Fruit fly (Drosophila melanogaster) whole organism, embryonic: ENCODE measurements around the gene tbrd-1.

Experiments
- Ada2b ChIP-seq: fragments of 200-800 bp; sonication (Bioruptor generic); IDR thresholded peaks from 2 replicates; pipeline ENCODE4 v1.3.6; 2022; ENCODE audit warnings: missing biosample characterization, missing genetic modification characterization
- Awh ChIP-seq: fragments of 200-800 bp; sonication (Bioruptor generic); IDR thresholded peaks from 2 replicates; pipeline ENCODE4, ENCODE4 v1.3.6; 2022; ENCODE audit warnings: missing biosample characterization, missing genetic modification characterization
- BtbVII ChIP-seq: fragments of 200-800 bp; sonication (Bioruptor generic); optimal IDR thresholded peaks from 3 replicates; lab custom pipeline; 2017; ENCODE audit warnings: missing biosample characterization, mild to moderate bottlenecking, missing genetic modification characterization
- Bteb2 ChIP-seq: fragments of 200-800 bp; sonication (Bioruptor generic); optimal IDR thresholded peaks from 2 replicates; lab custom pipeline; 2016; ENCODE audit warnings: missing biosample characterization, missing genetic modification characterization
- CG10959 ChIP-seq: fragments of 200-800 bp; sonication (Bioruptor generic); IDR thresholded peaks from 2 replicates; pipeline ENCODE4 v1.3.6; 2022; ENCODE audit warnings: missing biosample characterization, missing genetic modification characterization
- CG11560 ChIP-seq: fragments of 200-800 bp; sonication (Bioruptor generic); IDR thresholded peaks from 3 replicates; pipeline ENCODE4 v1.3.6; 2022; ENCODE audit warnings: missing biosample characterization, missing genetic modification characterization
- CG13424 ChIP-seq: fragments of 200-800 bp; sonication (Bioruptor generic); optimal IDR thresholded peaks from 2 replicates; lab custom pipeline; 2019; ENCODE audit warnings: missing biosample characterization, mild to moderate bottlenecking, missing genetic modification characterization, moderate library complexity
- CG15601 ChIP-seq: fragments of 200-800 bp; sonication (Bioruptor generic); optimal IDR thresholded peaks from 3 replicates; lab custom pipeline; 2019; ENCODE audit warnings: missing biosample characterization, mild to moderate bottlenecking, missing genetic modification characterization, moderate library complexity
- CG2199 ChIP-seq: fragments of 200-800 bp; sonication (Bioruptor generic); IDR thresholded peaks from 3 replicates; pipeline ENCODE4 v1.3.6; 2022; ENCODE audit warnings: missing biosample characterization, missing genetic modification characterization
- CG2712 ChIP-seq: fragments of 200-800 bp; optimal IDR thresholded peaks from 3 replicates; lab custom pipeline; 2019; ENCODE audit warnings: missing biosample characterization, mild to moderate bottlenecking, missing genetic modification characterization, moderate library complexity
- CG31441 ChIP-seq: fragments of 200-800 bp; sonication (Bioruptor generic); IDR thresholded peaks from 2 replicates; pipeline ENCODE4 v1.3.6; 2022; ENCODE audit warnings: missing biosample characterization, missing genetic modification characterization
- CG33557 ChIP-seq: fragments of 200-800 bp; sonication (Bioruptor generic); optimal IDR thresholded peaks from 2 replicates; lab custom pipeline; 2019; ENCODE audit warnings: missing biosample characterization, mild to moderate bottlenecking, missing genetic modification characterization, moderate library complexity
- CG4282 ChIP-seq: fragments of 200-800 bp; sonication (Bioruptor generic); optimal IDR thresholded peaks from 2 replicates; lab custom pipeline; 2016; ENCODE audit warnings: missing biosample characterization, missing genetic modification characterization
- CG4328 ChIP-seq: fragments of 200-800 bp; sonication (Bioruptor generic); optimal IDR thresholded peaks from 3 replicates; lab custom pipeline; 2017; ENCODE audit warnings: missing biosample characterization, missing genetic modification reagents, missing genetic modification characterization
- CG6175 ChIP-seq: fragments of 200-800 bp; sonication (Bioruptor generic); IDR thresholded peaks from 3 replicates; pipeline ENCODE4 v1.3.6; 2022; ENCODE audit warnings: missing biosample characterization, missing genetic modification characterization
- CG7271 ChIP-seq: fragments of 200-800 bp; sonication (Bioruptor generic); optimal IDR thresholded peaks from 2 replicates; lab custom pipeline; 2018; ENCODE audit warnings: missing biosample characterization, mild to moderate bottlenecking, missing genetic modification characterization, moderate library complexity
- CG7372 ChIP-seq: fragments of 200-800 bp; sonication (Bioruptor generic); IDR thresholded peaks from 2 replicates; pipeline ENCODE4 v1.3.6; 2022; ENCODE audit warnings: missing biosample characterization, missing genetic modification characterization
- CG7745 ChIP-seq: fragments of 200-800 bp; sonication (Bioruptor generic); optimal IDR thresholded peaks from 2 replicates; lab custom pipeline; 2018; ENCODE audit warnings: missing biosample characterization, mild to moderate bottlenecking, missing genetic modification characterization, moderate library complexity
- CG7963 ChIP-seq: fragments of 200-800 bp; sonication (Bioruptor generic); IDR thresholded peaks from 3 replicates; pipeline ENCODE4 v1.3.6; 2022; ENCODE audit warnings: missing biosample characterization, missing genetic modification characterization; ENCODE audit not compliant: partially characterized antibody
- CG8765 ChIP-seq: fragments of 200-800 bp; sonication (Bioruptor generic); IDR thresholded peaks from 2 replicates; pipeline ENCODE4 v1.3.6; 2022; ENCODE audit warnings: missing biosample characterization, missing genetic modification characterization
- CG9817 ChIP-seq: fragments of 200-800 bp; sonication (Bioruptor generic); optimal IDR thresholded peaks from 2 replicates; lab custom pipeline; 2018; ENCODE audit warnings: missing biosample characterization, mild to moderate bottlenecking, missing genetic modification characterization, moderate library complexity
- D19B ChIP-seq: fragments of 200-800 bp; sonication (Bioruptor generic); optimal IDR thresholded peaks from 2 replicates; lab custom pipeline; 2017; ENCODE audit warnings: missing biosample characterization, mild to moderate bottlenecking, missing genetic modification characterization
- Dfd ChIP-seq, 2 experiments: fragments of >200 bp; optimal IDR thresholded peaks; 2 replicates each; lab custom pipeline; 2017; ENCODE audit warnings: missing biosample characterization in 2 of 2, missing genetic modification characterization in 2 of 2
- Dp ChIP-seq: fragments of 200-800 bp; sonication (Bioruptor generic); optimal IDR thresholded peaks from 2 replicates; lab custom pipeline; 2018; ENCODE audit warnings: missing biosample characterization, mild to moderate bottlenecking, missing genetic modification characterization, moderate library complexity
- H15 ChIP-seq: fragments of 200-800 bp; sonication (Bioruptor generic); IDR thresholded peaks from 3 replicates; pipeline ENCODE4 v1.3.6; 2022; ENCODE audit warnings: missing biosample characterization, missing genetic modification characterization
- HHEX ChIP-seq: fragments of 200-800 bp; sonication (Bioruptor generic); optimal IDR thresholded peaks from 3 replicates; lab custom pipeline; 2017; ENCODE audit warnings: missing biosample characterization, mild to moderate bottlenecking, missing genetic modification characterization, missing genetic modification reagents
- HLH54F ChIP-seq: fragments of 200-800 bp; sonication (Bioruptor generic); optimal IDR thresholded peaks from 3 replicates; lab custom pipeline; 2016; ENCODE audit warnings: missing biosample characterization, missing genetic modification characterization
- HmgZ ChIP-seq: fragments of 200-800 bp; sonication (Bioruptor generic); optimal IDR thresholded peaks from 2 replicates; lab custom pipeline; 2018; ENCODE audit warnings: missing biosample characterization, mild to moderate bottlenecking, missing genetic modification characterization
- Hr39 ChIP-seq: fragments of >200 bp; optimal IDR thresholded peaks from 2 replicates; lab custom pipeline; 2017
- Jarid2 ChIP-seq: fragments of 200-800 bp; sonication (Bioruptor generic); optimal IDR thresholded peaks from 3 replicates; lab custom pipeline; 2017; ENCODE audit warnings: mild to moderate bottlenecking, missing biosample characterization, missing genetic modification reagents, missing genetic modification characterization
- Neu2 ChIP-seq: fragments of 200-800 bp; sonication (Bioruptor generic); optimal IDR thresholded peaks from 3 replicates; lab custom pipeline; 2016; ENCODE audit warnings: missing biosample characterization, missing genetic modification characterization, borderline replicate concordance
- Nf-YC ChIP-seq: fragments of 200-800 bp; optimal IDR thresholded peaks from 3 replicates; lab custom pipeline; 2019; ENCODE audit warnings: missing biosample characterization, mild to moderate bottlenecking, missing genetic modification characterization, moderate library complexity
- NfI ChIP-seq: fragments of 200-800 bp; sonication (Bioruptor generic); optimal IDR thresholded peaks from 3 replicates; lab custom pipeline; 2018; ENCODE audit warnings: missing biosample characterization, mild to moderate bottlenecking, missing genetic modification characterization, moderate library complexity
- Pdp1 ChIP-seq, 2 experiments: fragments of 200-800 bp; sonication (Bioruptor generic); optimal IDR thresholded peaks; 3 replicates each; lab custom pipeline; 2016; ENCODE audit warnings: missing biosample characterization in 2 of 2, missing genetic modification characterization in 2 of 2, mild to moderate bottlenecking in 1 of 2, moderate library complexity in 1 of 2
- ara ChIP-seq: fragments of 200-800 bp; sonication (Bioruptor generic); IDR thresholded peaks from 2 replicates; pipeline ENCODE4 v1.3.6; 2022; ENCODE audit warnings: missing biosample characterization, missing genetic modification characterization
- chif ChIP-seq, 2 experiments: fragments of 200-800 bp; sonication (Bioruptor generic); optimal IDR thresholded peaks; 3 replicates each; lab custom pipeline; 2016; ENCODE audit warnings: missing biosample characterization in 2 of 2, missing genetic modification characterization in 2 of 2
- chinmo ChIP-seq: fragments of 200-800 bp; sonication (Bioruptor generic); IDR thresholded peaks from 4 replicates; pipeline ENCODE4 v1.3.6; 2022; ENCODE audit warnings: missing biosample characterization, missing genetic modification characterization; ENCODE audit not compliant: partially characterized antibody
- chn ChIP-seq: fragments of 200-800 bp; sonication (Bioruptor generic); optimal IDR thresholded peaks from 2 replicates; lab custom pipeline; 2016; ENCODE audit warnings: missing biosample characterization, missing genetic modification characterization
- cwo ChIP-seq: fragments of 200-800 bp; sonication (Bioruptor generic); optimal IDR thresholded peaks from 3 replicates; lab custom pipeline; 2017; ENCODE audit warnings: missing biosample characterization, missing genetic modification characterization, mild to moderate bottlenecking, moderate library complexity, missing genetic modification reagents
- gem ChIP-seq: fragments of 200-800 bp; sonication (Bioruptor generic); optimal IDR thresholded peaks from 2 replicates; lab custom pipeline; 2019; ENCODE audit warnings: missing biosample characterization, mild to moderate bottlenecking, missing genetic modification characterization, moderate library complexity
- h ChIP-seq: fragments of >200 bp; optimal IDR thresholded peaks from 2 replicates; lab custom pipeline; 2017
- hth ChIP-seq: fragments of >200 bp; optimal IDR thresholded peaks from 2 replicates; lab custom pipeline; 2017; ENCODE audit warnings: inconsistent platforms
- klu ChIP-seq: fragments of 200-800 bp; sonication (Bioruptor generic); IDR thresholded peaks from 2 replicates; pipeline ENCODE4 v1.3.6; 2022; ENCODE audit warnings: missing biosample characterization, missing genetic modification characterization
- oc ChIP-seq: fragments of 200-800 bp; sonication (Bioruptor generic); optimal IDR thresholded peaks from 2 replicates; lab custom pipeline; 2018; ENCODE audit warnings: missing biosample characterization, mild to moderate bottlenecking, missing genetic modification characterization, moderate library complexity
- otp ChIP-seq: fragments of 200-800 bp; sonication (Bioruptor generic); IDR thresholded peaks from 3 replicates; pipeline ENCODE4, ENCODE4 v1.3.6; 2022; ENCODE audit warnings: missing biosample characterization, missing genetic modification characterization
- sd ChIP-seq: fragments of 200-800 bp; sonication (Bioruptor generic); optimal IDR thresholded peaks from 3 replicates; lab custom pipeline; 2018; ENCODE audit warnings: missing biosample characterization, mild to moderate bottlenecking, missing genetic modification characterization, moderate library complexity
- sens-2 ChIP-seq: fragments of 200-800 bp; sonication (Bioruptor generic); IDR thresholded peaks from 2 replicates; pipeline ENCODE4 v1.3.6; 2022; ENCODE audit warnings: missing biosample characterization, missing genetic modification characterization
- sim ChIP-seq: fragments of 200-800 bp; sonication (Bioruptor generic); IDR thresholded peaks from 2 replicates; pipeline ENCODE4 v1.3.6; 2022; ENCODE audit warnings: missing biosample characterization, missing genetic modification characterization
- sr ChIP-seq: fragments of 200-800 bp; sonication (Bioruptor generic); IDR thresholded peaks from 3 replicates; pipeline ENCODE4 v1.3.6; 2022; ENCODE audit warnings: missing biosample characterization, missing genetic modification characterization

Gene tbrd-1

dm6 chr3R:23887096-23887421 lies 6.3 kb downstream of the tbrd-1 start (continued):
- no peak for TF ChIP-seq chinmo (GFP tag; lab: Robert Waterston, UW)
- peak; percentile 95 for TF ChIP-seq CG13424 (tag; lab: Kevin White, UChicago)
- peak; percentile 71 for TF ChIP-seq BtbVII (GFP tag; lab: Kevin White, UChicago)
- peak; percentile 71 for TF ChIP-seq Jarid2 (GFP tag; lab: Kevin White, UChicago)
- peak; percentile 83 for TF ChIP-seq CG8765
- peak; percentile 94 for TF ChIP-seq CG7745 (tag; lab: Kevin White, UChicago)
- TF ChIP-seq Nf-YC (tag; lab: Kevin White, UChicago): peak; percentile 46
- TF ChIP-seq CG7271 (tag; lab: Kevin White, UChicago): peak; percentile 80
- TF ChIP-seq HHEX: peak; percentile 81
- peak; percentile 97 for TF ChIP-seq CG33557 (GFP tag; lab: Kevin White, UChicago)
- TF ChIP-seq CG7372: peak; percentile 87
- TF ChIP-seq CG31441 (GFP tag; lab: Robert Waterston, UW): peak; percentile 91
- TF ChIP-seq ara (GFP tag; lab: Robert Waterston, UW): peak; percentile 97
- TF ChIP-seq H15 (GFP tag; lab: Robert Waterston, UW): peak; percentile 95
- no peak for TF ChIP-seq h (lab: Kevin White, UChicago)
- TF ChIP-seq CG10959 (GFP tag; lab: Robert Waterston, UW): peak; percentile 97
- TF ChIP-seq CG11560 (tag; lab: Robert Waterston, UW): peak; percentile 80
- TF ChIP-seq Neu2 (GFP tag; lab: Kevin White, UChicago): no peak
- TF ChIP-seq sr (GFP tag; lab: Robert Waterston, UW): peak; percentile 46; the same call in 2 of the 3 replicates
- peak; percentile 89 for TF ChIP-seq sim (GFP tag; lab: Robert Waterston, UW)
- no peak for TF ChIP-seq CG7963 (GFP tag; lab: Robert Waterston, UW)
- TF ChIP-seq HmgZ (tag; lab: Kevin White, UChicago): peak; percentile 80
- peak; percentile 65 for TF ChIP-seq sd (tag; lab: Kevin White, UChicago)
- TF ChIP-seq CG9817 (tag; lab: Kevin White, UChicago): peak; percentile 85
- peak; percentile 96 for TF ChIP-seq CG15601 (tag; lab: Kevin White, UChicago)
- peak; percentile 71 for TF ChIP-seq cwo (GFP tag; lab: Kevin White, UChicago)
- TF ChIP-seq CG2199 (GFP tag; lab: Robert Waterston, UW): peak; percentile 47; the same call in 1 of the 3 replicates
- TF ChIP-seq NfI (GFP tag; lab: Kevin White, UChicago): peak; percentile 86
- peak; percentile 94 for TF ChIP-seq otp (GFP tag; lab: Robert Waterston, UW)
- peak; percentile 81; the same call in 1 of the 2 replicates for TF ChIP-seq klu (GFP tag; lab: Robert Waterston, UW)
- no peak for TF ChIP-seq CG4282 (GFP tag; lab: Kevin White, UChicago)

dm6 chr3R:23886270-23887095 lies 6.9 kb downstream of the tbrd-1 start:
- TF ChIP-seq HLH54F (GFP tag; lab: Kevin White, UChicago) (peak; percentile 45), D19B (GFP tag; lab: Kevin White, UChicago) (no peak), sens-2 (GFP tag; lab: Robert Waterston, UW) (peak; percentile 65; the same call in 1 of the 2 replicates), CG4328 (peak; percentile 74), Ada2b (GFP tag; lab: Robert Waterston, UW) (peak; percentile 63), chif (GFP tag; optimal IDR thresholded peaks at IDR 0.05; lab: Kevin White, UChicago) (peak; percentile 76 to 88), CG6175 (GFP tag; lab: Robert Waterston, UW) (no peak), Bteb2 (GFP tag; lab: Kevin White, UChicago) (peak; percentile 52), Dfd (GFP tag; optimal IDR thresholded peaks at IDR 0.05; lab: Kevin White, UChicago) (no peak), Hr39 (lab: Kevin White, UChicago) (no peak), Pdp1 (GFP tag; optimal IDR thresholded peaks at IDR 0.05; lab: Kevin White, UChicago) (peak; percentile 67 to 79), hth (lab: Kevin White, UChicago) (no peak), sim (GFP tag; lab: Robert Waterston, UW) (peak; percentile 83), Awh (GFP tag; lab: Robert Waterston, UW) (peak; percentile 86), Dp (GFP tag; lab: Kevin White, UChicago) (no peak), chn (GFP tag; lab: Kevin White, UChicago) (peak; percentile 79), CG11560 (tag; lab: Robert Waterston, UW) (peak; percentile 52; the same call in 1 of the 3 replicates), CG2712 (peak; percentile 95), oc (tag; lab: Kevin White, UChicago) (peak; percentile 81), gem (tag; lab: Kevin White, UChicago) (peak; percentile 93)
